Fruit fly (Drosophila melanogaster) whole organism, embryonic: ENCODE measurements around the gene CG4950.

Experiments
- Bteb2 ChIP-seq: fragments of 200-800 bp; sonication (Bioruptor generic); optimal IDR thresholded peaks from 2 replicates; lab custom pipeline; 2016; ENCODE audit warnings: missing biosample characterization, missing genetic modification characterization
- CG10462 ChIP-seq: fragments of 200-800 bp; sonication (Bioruptor generic); optimal IDR thresholded peaks from 2 replicates; lab custom pipeline; 2016; ENCODE audit warnings: missing biosample characterization, missing genetic modification characterization
- CG11723 ChIP-seq: fragments of 200-800 bp; sonication (Bioruptor generic); optimal IDR thresholded peaks from 2 replicates; lab custom pipeline; 2017; ENCODE audit warnings: missing biosample characterization, mild to moderate bottlenecking, missing genetic modification characterization
- CG13123 ChIP-seq: fragments of 200-800 bp; sonication (Bioruptor generic); optimal IDR thresholded peaks from 2 replicates; lab custom pipeline; 2016; ENCODE audit warnings: missing biosample characterization, missing genetic modification characterization
- CG16815 ChIP-seq: fragments of 200-800 bp; sonication (Bioruptor generic); optimal IDR thresholded peaks from 3 replicates; lab custom pipeline; 2017; ENCODE audit warnings: missing biosample characterization, mild to moderate bottlenecking, missing genetic modification characterization
- Dbx ChIP-seq: fragments of 200-800 bp; sonication (Bioruptor generic); IDR thresholded peaks from 3 replicates; pipeline ENCODE4 v1.3.6; 2022; ENCODE audit warnings: missing biosample characterization, missing genetic modification characterization
- Oli ChIP-seq: fragments of 200-800 bp; sonication (Bioruptor generic); optimal IDR thresholded peaks from 2 replicates; lab custom pipeline; 2018; ENCODE audit warnings: missing biosample characterization, mild to moderate bottlenecking, missing genetic modification characterization, moderate library complexity
- cato ChIP-seq: fragments of 200-800 bp; sonication (Bioruptor generic); optimal IDR thresholded peaks from 2 replicates; lab custom pipeline; 2016; ENCODE audit warnings: missing biosample characterization, missing genetic modification characterization, borderline replicate concordance
- ftz-f1 ChIP-seq: fragments of 200-800 bp; sonication (Bioruptor generic); optimal IDR thresholded peaks from 2 replicates; lab custom pipeline; 2016; ENCODE audit warnings: missing biosample characterization, missing genetic modification characterization
- h ChIP-seq: fragments of >200 bp; optimal IDR thresholded peaks from 2 replicates; lab custom pipeline; 2017
- nom ChIP-seq: fragments of 200-800 bp; sonication (Bioruptor generic); optimal IDR thresholded peaks from 2 replicates; lab custom pipeline; 2017; ENCODE audit warnings: missing biosample characterization, missing genetic modification characterization, mild to moderate bottlenecking, moderate library complexity, missing genetic modification reagents
- peb ChIP-seq: fragments of 200-800 bp; sonication (Bioruptor generic); IDR thresholded peaks from 2 replicates; pipeline ENCODE4 v1.3.6; 2022; ENCODE audit warnings: missing biosample characterization, missing genetic modification characterization

- TF ChIP-seq ftz-f1 (GFP tag; lab: Kevin White, UChicago) = no peak
- no peak for TF ChIP-seq Bteb2
- TF ChIP-seq Oli = no peak
- TF ChIP-seq h (lab: Kevin White, UChicago) = no peak
- no peak for TF ChIP-seq CG11723
- no peak for TF ChIP-seq nom
- no peak for TF ChIP-seq CG16815 (GFP tag; lab: Kevin White, UChicago)
- no peak for TF ChIP-seq peb
- no peak for TF ChIP-seq CG13123 (GFP tag; lab: Kevin White, UChicago)
- TF ChIP-seq cato (GFP tag; lab: Kevin White, UChicago) = no peak
- no peak for TF ChIP-seq Dbx (GFP tag; lab: Robert Waterston, UW)
- TF ChIP-seq CG10462 (GFP tag; lab: Kevin White, UChicago) = no peak
Measured at dm6 chr3L:16217203-16217602, 50.8 kb downstream of the CG4950 start, which contains the start of gene CG13073.
